Worm (Caenorhabditis elegans) whole organism, L2 larva: Measurements from ENCODE around the gene Y51H4A.5.

ENCODE experiments used
- lsy-2 ChIP-seq, 2 experiments: fragments of 150-350 bp in 1 of 2; sonication (generic microtip) in 1 of 2; optimal IDR thresholded peaks; 2 replicates each; lab custom pipeline; 2014 to 2017; ENCODE audit warnings: missing biosample characterization in 2 of 2, missing genetic modification characterization in 2 of 2
- nhr-11 ChIP-seq: fragments of 150-350 bp; optimal IDR thresholded peaks from 2 replicates; lab custom pipeline; 2014; ENCODE audit warnings: missing biosample characterization, missing genetic modification characterization
- nhr-77 ChIP-seq: fragments of 150-350 bp; optimal IDR thresholded peaks from 2 replicates; lab custom pipeline; 2014; ENCODE audit warnings: missing biosample characterization, missing genetic modification characterization

- TF ChIP-seq nhr-11 (no peak), nhr-77 (no peak), lsy-2 (tag; optimal IDR thresholded peaks at IDR 0.05; lab: Kevin White, UChicago) (no peak)
These were observed 9.0 kb upstream of the Y51H4A.5 start for ce11 chrIV:16534900-16535299.
